Fruit fly (Drosophila melanogaster) whole organism, embryonic: ENCODE measurements around the gene CG15425.

ENCODE experiments used
- Antp ChIP-seq: fragments of 200-800 bp; sonication (Bioruptor generic); optimal IDR thresholded peaks from 3 replicates; lab custom pipeline; 2016; ENCODE audit warnings: missing biosample characterization, missing genetic modification characterization
- Atf-2 ChIP-seq: fragments of 200-800 bp; sonication (Bioruptor generic); optimal IDR thresholded peaks from 2 replicates; lab custom pipeline; 2016; ENCODE audit warnings: missing biosample characterization, missing genetic modification characterization
- Bdp1 ChIP-seq: fragments of 200-800 bp; sonication (Bioruptor generic); optimal IDR thresholded peaks from 3 replicates; lab custom pipeline; 2016; ENCODE audit warnings: missing biosample characterization, missing genetic modification characterization
- Blimp-1 ChIP-seq: fragments of 200-800 bp; sonication (Bioruptor generic); optimal IDR thresholded peaks from 3 replicates; lab custom pipeline; 2018; ENCODE audit warnings: missing biosample characterization, missing genetic modification characterization, mild to moderate bottlenecking, moderate library complexity, missing genetic modification reagents
- CG10267 ChIP-seq: fragments of 200-800 bp; sonication (Bioruptor generic); optimal IDR thresholded peaks from 2 replicates; lab custom pipeline; 2018; ENCODE audit warnings: missing biosample characterization, mild to moderate bottlenecking, missing genetic modification characterization, moderate library complexity
- CG10959 ChIP-seq: fragments of 200-800 bp; sonication (Bioruptor generic); IDR thresholded peaks from 2 replicates; pipeline ENCODE4 v1.3.6; 2022; ENCODE audit warnings: missing biosample characterization, missing genetic modification characterization
- CG11456 ChIP-seq: fragments of 200-800 bp; sonication (Bioruptor generic); IDR thresholded peaks from 3 replicates; pipeline ENCODE4 v1.3.6; 2022; ENCODE audit warnings: missing biosample characterization, missing genetic modification characterization
- CG11696 ChIP-seq: fragments of 200-800 bp; sonication (Bioruptor generic); IDR thresholded peaks from 2 replicates; pipeline ENCODE4 v1.3.6; 2022; ENCODE audit warnings: missing biosample characterization, missing genetic modification characterization
- CG12219 ChIP-seq: fragments of 200-800 bp; sonication (Bioruptor generic); optimal IDR thresholded peaks from 3 replicates; lab custom pipeline; 2018; ENCODE audit warnings: missing biosample characterization, mild to moderate bottlenecking, missing genetic modification characterization
- CG1603 ChIP-seq: fragments of 200-800 bp; sonication (Bioruptor generic); optimal IDR thresholded peaks from 2 replicates; lab custom pipeline; 2019; ENCODE audit warnings: missing biosample characterization, mild to moderate bottlenecking, missing genetic modification characterization, moderate library complexity
- CG17328 ChIP-seq: fragments of 200-800 bp; sonication (Bioruptor generic); IDR thresholded peaks from 2 replicates; pipeline ENCODE4 v1.3.6; 2022; ENCODE audit warnings: missing biosample characterization, missing genetic modification characterization
- CG17361 ChIP-seq: fragments of 200-800 bp; sonication (Bioruptor generic); IDR thresholded peaks from 3 replicates; pipeline ENCODE4 v1.3.6; 2022; ENCODE audit warnings: missing biosample characterization, missing genetic modification characterization
- CG18262 ChIP-seq: fragments of 200-800 bp; optimal IDR thresholded peaks from 3 replicates; lab custom pipeline; 2019; ENCODE audit warnings: missing biosample characterization, mild to moderate bottlenecking, missing genetic modification characterization, moderate library complexity
- CG18476 ChIP-seq: fragments of 200-800 bp; sonication (Bioruptor generic); optimal IDR thresholded peaks from 2 replicates; lab custom pipeline; 2016; ENCODE audit warnings: missing biosample characterization, mild to moderate bottlenecking, missing genetic modification characterization
- CG2712 ChIP-seq: fragments of 200-800 bp; optimal IDR thresholded peaks from 3 replicates; lab custom pipeline; 2019; ENCODE audit warnings: missing biosample characterization, mild to moderate bottlenecking, missing genetic modification characterization, moderate library complexity
- CG31441 ChIP-seq: fragments of 200-800 bp; sonication (Bioruptor generic); IDR thresholded peaks from 2 replicates; pipeline ENCODE4 v1.3.6; 2022; ENCODE audit warnings: missing biosample characterization, missing genetic modification characterization
- CG32772 ChIP-seq: fragments of 200-800 bp; sonication (Bioruptor generic); IDR thresholded peaks from 2 replicates; pipeline ENCODE4 v1.3.6; 2022; ENCODE audit warnings: missing biosample characterization, missing genetic modification characterization
- CG4404 ChIP-seq: fragments of 200-800 bp; sonication (Bioruptor generic); IDR thresholded peaks from 2 replicates; pipeline ENCODE4 v1.3.6; 2022; ENCODE audit warnings: missing biosample characterization, missing genetic modification characterization
- CG6272 ChIP-seq: fragments of 200-800 bp; sonication (Bioruptor generic); IDR thresholded peaks from 2 replicates; pipeline ENCODE4 v1.3.6; 2022; ENCODE audit warnings: missing biosample characterization, missing genetic modification characterization
- CG7271 ChIP-seq: fragments of 200-800 bp; sonication (Bioruptor generic); optimal IDR thresholded peaks from 2 replicates; lab custom pipeline; 2018; ENCODE audit warnings: missing biosample characterization, mild to moderate bottlenecking, missing genetic modification characterization, moderate library complexity
- CG8924 ChIP-seq: fragments of 200-800 bp; optimal IDR thresholded peaks from 3 replicates; lab custom pipeline; 2019; ENCODE audit warnings: missing biosample characterization, mild to moderate bottlenecking, missing genetic modification characterization, moderate library complexity
- CHES-1-like ChIP-seq: fragments of 200-800 bp; sonication (Bioruptor generic); optimal IDR thresholded peaks from 2 replicates; lab custom pipeline; 2016; ENCODE audit warnings: missing biosample characterization, missing genetic modification characterization
- Dip3 ChIP-seq: fragments of 200-800 bp; sonication (Bioruptor generic); optimal IDR thresholded peaks from 3 replicates; lab custom pipeline; 2016; ENCODE audit warnings: missing biosample characterization, missing genetic modification characterization
- Drgx ChIP-seq: fragments of 200-800 bp; sonication (Bioruptor generic); IDR thresholded peaks from 2 replicates; pipeline ENCODE4 v1.3.6; 2022; ENCODE audit warnings: missing biosample characterization, missing genetic modification characterization
- H15 ChIP-seq: fragments of 200-800 bp; sonication (Bioruptor generic); IDR thresholded peaks from 3 replicates; pipeline ENCODE4 v1.3.6; 2022; ENCODE audit warnings: missing biosample characterization, missing genetic modification characterization
- Hr78 ChIP-seq, 2 experiments: fragments of 200-800 bp in 1 of 2; fragments of >200 bp in 1 of 2; sonication (Bioruptor generic) in 1 of 2; optimal IDR thresholded peaks; 2 replicates each; lab custom pipeline; 2017 to 2019; ENCODE audit warnings: missing biosample characterization in 2 of 2, missing genetic modification characterization in 2 of 2, mild to moderate bottlenecking in 1 of 2, moderate library complexity in 1 of 2
- Neu2 ChIP-seq: fragments of 200-800 bp; sonication (Bioruptor generic); optimal IDR thresholded peaks from 3 replicates; lab custom pipeline; 2016; ENCODE audit warnings: missing biosample characterization, missing genetic modification characterization, borderline replicate concordance
- Xrp1 ChIP-seq: fragments of 200-800 bp; sonication (Bioruptor generic); IDR thresholded peaks from 2 replicates; pipeline ENCODE4 v1.3.6; 2022; ENCODE audit warnings: missing biosample characterization, missing genetic modification characterization
- ac ChIP-seq: fragments of 200-800 bp; sonication (Bioruptor generic); optimal IDR thresholded peaks from 3 replicates; lab custom pipeline; 2017; ENCODE audit warnings: missing biosample characterization, mild to moderate bottlenecking, missing genetic modification characterization
- ato ChIP-seq: fragments of 200-800 bp; sonication (Bioruptor generic); IDR thresholded peaks from 2 replicates; pipeline ENCODE4 v1.3.6; 2022; ENCODE audit warnings: missing biosample characterization, missing genetic modification characterization; ENCODE audit not compliant: partially characterized antibody
- chn ChIP-seq: fragments of 200-800 bp; sonication (Bioruptor generic); optimal IDR thresholded peaks from 2 replicates; lab custom pipeline; 2016; ENCODE audit warnings: missing biosample characterization, missing genetic modification characterization
- crc ChIP-seq: fragments of 200-800 bp; sonication (Bioruptor generic); optimal IDR thresholded peaks from 2 replicates; lab custom pipeline; 2016; ENCODE audit warnings: missing biosample characterization, missing genetic modification characterization
- croc ChIP-seq: fragments of 200-800 bp; sonication (Bioruptor generic); conservative IDR thresholded peaks from 3 replicates; pipeline ENCODE4 v1.3.6; 2022; ENCODE audit warnings: missing biosample characterization, missing genetic modification characterization
- dmrt11E ChIP-seq: fragments of 200-800 bp; sonication (Bioruptor generic); optimal IDR thresholded peaks from 3 replicates; lab custom pipeline; 2018; ENCODE audit warnings: missing biosample characterization, mild to moderate bottlenecking, missing genetic modification characterization, moderate library complexity
- emc ChIP-seq: fragments of 200-800 bp; sonication (Bioruptor generic); optimal IDR thresholded peaks from 2 replicates; lab custom pipeline; 2016; ENCODE audit warnings: missing biosample characterization, missing genetic modification characterization
- eve ChIP-seq, 2 experiments: fragments of >200 bp; optimal IDR thresholded peaks; 2 replicates each; lab custom pipeline; 2017; ENCODE audit warnings: missing biosample characterization in 2 of 2, missing genetic modification characterization in 2 of 2
- fd102C ChIP-seq: fragments of 200-800 bp; sonication (Bioruptor generic); optimal IDR thresholded peaks from 2 replicates; lab custom pipeline; 2018; ENCODE audit warnings: missing biosample characterization, mild to moderate bottlenecking, missing genetic modification characterization, moderate library complexity
- gcm ChIP-seq: fragments of 200-800 bp; sonication (Bioruptor generic); optimal IDR thresholded peaks from 2 replicates; lab custom pipeline; 2019; ENCODE audit warnings: missing biosample characterization, mild to moderate bottlenecking, missing genetic modification characterization, moderate library complexity
- grn ChIP-seq: fragments of 200-800 bp; sonication (Bioruptor generic); optimal IDR thresholded peaks from 3 replicates; lab custom pipeline; 2017; ENCODE audit warnings: missing biosample characterization, missing genetic modification characterization
- kay ChIP-seq: fragments of 200-800 bp; sonication (Bioruptor generic); optimal IDR thresholded peaks from 2 replicates; lab custom pipeline; 2016; ENCODE audit warnings: missing biosample characterization, missing genetic modification characterization
- knrl ChIP-seq: fragments of 200-800 bp; sonication (Bioruptor generic); IDR thresholded peaks from 3 replicates; pipeline ENCODE4 v1.3.6; 2022; ENCODE audit warnings: missing biosample characterization, missing genetic modification characterization; ENCODE audit not compliant: partially characterized antibody
- nmo ChIP-seq: fragments of 200-800 bp; sonication (Bioruptor generic); optimal IDR thresholded peaks from 2 replicates; lab custom pipeline; 2018; ENCODE audit warnings: missing biosample characterization, mild to moderate bottlenecking, missing genetic modification characterization, moderate library complexity
- nom ChIP-seq: fragments of 200-800 bp; sonication (Bioruptor generic); optimal IDR thresholded peaks from 2 replicates; lab custom pipeline; 2017; ENCODE audit warnings: missing biosample characterization, missing genetic modification characterization, mild to moderate bottlenecking, moderate library complexity, missing genetic modification reagents
- phol ChIP-seq: fragments of 200-800 bp; sonication (Bioruptor generic); optimal IDR thresholded peaks from 3 replicates; lab custom pipeline; 2018; ENCODE audit warnings: missing biosample characterization, mild to moderate bottlenecking, missing genetic modification characterization, moderate library complexity
- prd ChIP-seq, 3 experiments: fragments of >200 bp in 2 of 3; fragments of 200-800 bp in 1 of 3; sonication (Bioruptor generic) in 1 of 3; optimal IDR thresholded peaks in 2 of 3; IDR thresholded peaks in 1 of 3; 2 replicates in 2 of 3; 3 replicates in 1 of 3; pipeline versions ENCODE4 v1.3.6 to Lab custom; 2017 to 2022; ENCODE audit warnings: missing biosample characterization in 1 of 3, missing genetic modification characterization in 1 of 3
- sna ChIP-seq: fragments of 200-800 bp; sonication (Bioruptor generic); IDR thresholded peaks from 2 replicates; pipeline ENCODE4 v1.3.6; 2022; ENCODE audit warnings: missing biosample characterization, missing genetic modification characterization; ENCODE audit not compliant: partially characterized antibody
- sob ChIP-seq: fragments of 200-800 bp; sonication (Bioruptor generic); IDR thresholded peaks from 2 replicates; pipeline ENCODE4 v1.3.6; 2022; ENCODE audit warnings: missing biosample characterization, missing genetic modification characterization
- tll ChIP-seq, 2 experiments: fragments of 200-800 bp in 1 of 2; fragments of >200 bp in 1 of 2; sonication (Bioruptor generic) in 1 of 2; optimal IDR thresholded peaks; 2 replicates each; lab custom pipeline; 2017 to 2019; ENCODE audit warnings: missing biosample characterization in 2 of 2, missing genetic modification characterization in 2 of 2, mild to moderate bottlenecking in 1 of 2, moderate library complexity in 1 of 2
- zen ChIP-seq: fragments of 200-800 bp; sonication (Bioruptor generic); optimal IDR thresholded peaks from 3 replicates; lab custom pipeline; 2018; ENCODE audit warnings: missing biosample characterization, mild to moderate bottlenecking, missing genetic modification characterization, moderate library complexity
- zf30C ChIP-seq: fragments of 200-800 bp; sonication (Bioruptor generic); optimal IDR thresholded peaks from 3 replicates; lab custom pipeline; 2018; ENCODE audit warnings: missing biosample characterization, mild to moderate bottlenecking, missing genetic modification characterization

Gene CG15425

dm6 chr2L:4287076-4287475 is 29.7 kb downstream of the CG15425 start (continued):
- TF ChIP-seq CG18476 (GFP tag; lab: Kevin White, UChicago) (no peak), prd (optimal IDR thresholded peaks at IDR 0.05; lab: Kevin White, UChicago) (no peak), prd (GFP tag; IDR thresholded peaks at IDR 0.05; lab: Robert Waterston, UW) (peak; percentile 64; the same call in 2 of the 3 replicates), nmo (GFP tag; lab: Kevin White, UChicago) (peak; percentile 12), Blimp-1 (GFP tag; lab: Kevin White, UChicago) (peak; percentile 8), dmrt11E (peak; percentile 50), CG10267 (peak; percentile 24), knrl (GFP tag; lab: Robert Waterston, UW) (no peak), CG17328 (peak; percentile 26; the same call in 1 of the 2 replicates), CG8924 (peak; percentile 14), CG10959 (peak; percentile 49; the same call in 1 of the 2 replicates), CG32772 (GFP tag; lab: Robert Waterston, UW) (peak; percentile 37; the same call in 1 of the 2 replicates), emc (GFP tag; lab: Kevin White, UChicago) (no peak), CG4404 (no peak), Drgx (GFP tag; lab: Robert Waterston, UW) (peak; percentile 87), H15 (GFP tag; lab: Robert Waterston, UW) (0 out of 3 replicates have a peak, but pooled peaks have one; percentile 37), CG2712 (tag; lab: Kevin White, UChicago) (peak; percentile 45), croc (GFP tag; lab: Robert Waterston, UW) (peak; percentile 22; the same call in 1 of the 3 replicates), Xrp1 (GFP tag; lab: Robert Waterston, UW) (peak; percentile 52; the same call in 1 of the 2 replicates), fd102C (GFP tag; lab: Kevin White, UChicago) (peak; percentile 2), CG7271 (tag; lab: Kevin White, UChicago) (peak; percentile 12), Bdp1 (GFP tag; lab: Kevin White, UChicago) (no peak), sna (no peak), nom (GFP tag; lab: Kevin White, UChicago) (peak; percentile 69), gcm (GFP tag; lab: Kevin White, UChicago) (no peak), phol (tag; lab: Kevin White, UChicago) (peak; percentile 28), grn (GFP tag; lab: Kevin White, UChicago) (no peak), CG31441 (GFP tag; lab: Robert Waterston, UW) (0 out of 2 replicates have a peak, but pooled peaks have one; percentile 21), Neu2 (GFP tag; lab: Kevin White, UChicago) (peak; percentile 24), zf30C (GFP tag; lab: Kevin White, UChicago) (peak; percentile 84), CG1603 (tag; lab: Kevin White, UChicago) (peak; percentile 43), Antp (GFP tag; lab: Kevin White, UChicago) (peak; percentile 3), CG17361 (GFP tag; lab: Robert Waterston, UW) (no peak), eve (GFP tag; optimal IDR thresholded peaks at IDR 0.05; lab: Kevin White, UChicago) (peak in 1 of 2 experiments; percentile 8), crc (no peak), tll (GFP tag; optimal IDR thresholded peaks at IDR 0.05; lab: Kevin White, UChicago) (peak in 1 of 2 experiments; percentile 78), CG18262 (tag; lab: Kevin White, UChicago) (peak; percentile 38), zen (tag; lab: Kevin White, UChicago) (peak; percentile 65)

DNA sequence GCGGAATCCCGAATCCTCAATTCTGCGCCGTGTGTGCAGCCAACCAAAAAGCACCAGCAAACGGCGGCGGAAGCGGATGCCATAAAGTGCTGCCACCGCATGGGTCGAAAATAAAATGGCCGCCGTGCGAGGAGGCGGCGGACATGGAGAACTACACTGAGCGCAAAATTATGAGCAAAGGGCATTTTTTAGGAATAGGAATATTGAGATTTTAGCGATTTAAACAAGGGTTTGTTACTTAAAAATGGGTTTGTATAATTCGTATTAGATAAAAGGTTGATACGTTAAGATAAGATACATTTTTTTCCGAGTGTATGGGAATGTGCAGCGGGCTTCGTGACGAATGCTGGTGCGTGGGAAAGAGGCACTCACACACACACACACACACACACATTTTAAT is 35.2 kb downstream of the CG15425 start:
- no peak for TF ChIP-seq CG11456 (GFP tag; lab: Robert Waterston, UW)
- no peak for TF ChIP-seq ato (GFP tag; lab: Robert Waterston, UW)
- TF ChIP-seq ac (GFP tag; lab: Kevin White, UChicago): no peak
- TF ChIP-seq Hr78 (GFP tag; optimal IDR thresholded peaks at IDR 0.05; lab: Kevin White, UChicago): no peak
- no peak for TF ChIP-seq kay (GFP tag; lab: Kevin White, UChicago)
- no peak for TF ChIP-seq chn (GFP tag; lab: Kevin White, UChicago)
- peak; percentile 42 for TF ChIP-seq zf30C (GFP tag; lab: Kevin White, UChicago)
- TF ChIP-seq sob (GFP tag; lab: Robert Waterston, UW): no peak
- TF ChIP-seq CG12219 (GFP tag; lab: Kevin White, UChicago): peak; percentile 9
- no peak for TF ChIP-seq CHES-1-like (GFP tag; lab: Kevin White, UChicago)
- no peak for TF ChIP-seq Atf-2
- no peak for TF ChIP-seq CG11696 (GFP tag; lab: Robert Waterston, UW)
- no peak for TF ChIP-seq CG6272 (GFP tag; lab: Robert Waterston, UW)
- TF ChIP-seq Dip3 (GFP tag; lab: Kevin White, UChicago): no peak
